Fruit fly (Drosophila melanogaster) ovary, adult (tissue): ENCODE measurements around the gene CG13675.

Experiments
- CG17801 ChIP-seq: fragments of 200-800 bp; optimal IDR thresholded peaks from 2 replicates; lab custom pipeline; 2019; ENCODE audit warnings: missing biosample characterization, mild to moderate bottlenecking, missing genetic modification characterization, moderate library complexity; ENCODE audit not compliant: partially characterized antibody

The CG13675 gene

dm6 chr3L:8128396-8129050 lies 36.8 kb downstream of the CG13675 start:
- TF ChIP-seq CG17801 (GFP tag; lab: Kevin White, UChicago) = peak; percentile 27

dm6 chr3L:8127712-8128210 lies 37.6 kb downstream of the CG13675 start, which contains the start of the genes Cds and Uba2:
Gene Cds (plus strand): TSS chr3L:8127762.
Gene Uba2 (minus strand): TSS chr3L:8127818.
- TF ChIP-seq CG17801 (GFP tag; lab: Kevin White, UChicago) = peak; percentile 96

- no peak for TF ChIP-seq CG17801 (GFP tag; lab: Kevin White, UChicago)
These were observed 40.6 kb downstream of the CG13675 start, which contains the start of the genes CG7550 and mRpL36 for dm6 chr3L:8124481-8125359. Gene CG7550 (minus strand): TSS chr3L:8124531. Gene mRpL36 (minus strand): TSS chr3L:8125132.

dm6 chr3L:8121590-8121989 lies 43.7 kb downstream of the CG13675 start, which contains the start of gene ldbr:
Gene ldbr (plus strand): TSS chr3L:8121827.
- TF ChIP-seq CG17801 (GFP tag; lab: Kevin White, UChicago) = peak; percentile 34

dm6 chr3L:8116809-8117208 lies 48.5 kb downstream of the CG13675 start:
- no peak for TF ChIP-seq CG17801 (GFP tag; lab: Kevin White, UChicago)

dm6 chr3L:8115864-8116528 lies 49.3 kb downstream of the CG13675 start, which contains the start of the genes Arp3 and msk:
Gene Arp3 (minus strand): TSS chr3L:8115902.
Gene msk (plus strand): TSS chr3L:8116179.
- TF ChIP-seq CG17801 (GFP tag; lab: Kevin White, UChicago) = peak; percentile 81
